Worm (Caenorhabditis elegans): Measurements from ENCODE around the gene C39B10.4.

- TF ChIP-seq pha-4 (tag; optimal IDR thresholded peaks at IDR 0.05), result no peak
- TF ChIP-seq flh-1 (GFP tag; optimal IDR thresholded peaks at IDR 0.05), result no peak
- no peak for TF ChIP-seq ztf-11 (tag; optimal IDR thresholded peaks at IDR 0.05)
- TF ChIP-seq nhr-28 (tag; optimal IDR thresholded peaks at IDR 0.05), result no peak
- no peak for TF ChIP-seq bed-3 (GFP tag; optimal IDR thresholded peaks at IDR 0.05)
- TF ChIP-seq nhr-2 (tag; optimal IDR thresholded peaks at IDR 0.05), result no peak
- TF ChIP-seq sem-2 (GFP tag; optimal IDR thresholded peaks at IDR 0.05), result no peak
- no peak for TF ChIP-seq nhr-237 (tag; optimal IDR thresholded peaks at IDR 0.05)
- no peak for TF ChIP-seq snpc-4 (tag; optimal IDR thresholded peaks at IDR 0.05)
- TF ChIP-seq ceh-83 (GFP tag; optimal IDR thresholded peaks at IDR 0.05), result no peak
- TF ChIP-seq nhr-12 (tag; optimal IDR thresholded peaks at IDR 0.05), result no peak
- no peak for TF ChIP-seq lin-13 (tag; optimal IDR thresholded peaks at IDR 0.05)
Measured at ce11 chrX:10488763-10489162, 44.0 kb downstream of the C39B10.4 start, which contains the start of gene C33D3.4.
